Fruit fly (Drosophila melanogaster): ENCODE results near the gene GstD11.
A peak's percentile ranks its signal among the peaks of the same experiment; 100 is the strongest.

Gene GstD11

DNA sequence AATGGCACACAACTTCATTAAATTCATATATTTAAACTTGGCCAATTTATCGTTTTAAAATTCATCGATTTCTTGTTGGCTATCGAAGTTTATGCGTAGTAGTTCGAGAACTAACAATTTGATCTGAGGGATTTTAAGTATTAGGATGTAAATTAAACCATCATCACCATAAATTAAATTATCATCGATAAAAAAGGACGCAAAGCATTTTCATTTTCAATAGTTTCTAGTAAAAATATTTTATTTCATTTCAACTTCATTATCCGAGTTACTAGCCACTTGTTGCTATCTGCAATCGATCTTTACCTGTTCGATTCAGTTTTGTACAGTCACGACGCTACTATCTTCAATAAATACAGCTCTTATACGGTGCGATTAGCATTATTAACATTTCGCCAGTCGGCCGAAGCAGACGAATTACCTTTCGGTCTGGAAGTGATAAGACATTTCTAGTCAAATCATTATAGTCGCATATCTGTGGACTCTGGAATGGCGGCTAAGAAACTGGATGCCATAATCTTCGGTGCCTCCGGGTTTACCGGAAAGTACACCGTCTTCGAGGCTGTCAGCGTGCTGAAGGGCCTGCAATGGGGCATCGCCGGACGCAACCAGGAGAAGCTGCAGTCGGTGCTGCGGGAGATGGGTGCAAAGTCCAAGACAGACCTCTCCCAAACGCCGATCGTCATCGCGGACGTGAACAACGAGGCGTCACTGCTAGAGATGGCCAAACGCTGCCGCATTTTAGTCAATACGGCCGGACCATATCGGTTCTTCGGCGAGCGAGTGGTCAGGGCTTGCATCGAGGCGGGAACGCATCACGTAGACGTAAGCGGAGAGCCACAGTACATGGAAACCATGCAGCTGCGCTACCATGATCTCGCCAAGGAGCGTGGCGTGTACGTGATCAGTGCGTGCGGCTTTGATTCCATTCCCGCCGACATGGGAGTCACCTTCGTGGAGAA lies 23.4 kb downstream of the GstD11 start, which contains the start of gene CG5167 (continued):
- TF ChIP-seq Blimp-1 (GFP tag; optimal IDR thresholded peaks at IDR 0.05) = no peak
- no peak for TF ChIP-seq Met (GFP tag; optimal IDR thresholded peaks at IDR 0.05)
- TF ChIP-seq CG8119 (GFP tag; IDR thresholded peaks at IDR 0.05) = peak; percentile 59
- TF ChIP-seq CG11294 (GFP tag; IDR thresholded peaks at IDR 0.05) = no peak
- TF ChIP-seq CG11902 (GFP tag; optimal IDR thresholded peaks at IDR 0.05) = no peak
- TF ChIP-seq Eip75B (GFP tag; optimal IDR thresholded peaks at IDR 0.05) = peak; percentile 46
- TF ChIP-seq OdsH (GFP tag; optimal IDR thresholded peaks at IDR 0.05) = no peak
- TF ChIP-seq dac (GFP tag; optimal IDR thresholded peaks at IDR 0.05) = no peak
- peak; percentile 2 for TF ChIP-seq dsx (GFP tag; optimal IDR thresholded peaks at IDR 0.05; ENCODE audit: poor library complexity, severe bottlenecking)
- peak; percentile 24 for TF ChIP-seq topi (GFP tag; optimal IDR thresholded peaks at IDR 0.05)

- TF ChIP-seq ss (GFP tag; optimal IDR thresholded peaks at IDR 0.05) = peak in 1 of 2 experiments; percentile 38
- TF ChIP-seq Hr39 (GFP tag; optimal IDR thresholded peaks at IDR 0.05) = no peak
- TF ChIP-seq CG6854 (GFP tag; optimal IDR thresholded peaks at IDR 0.05) = peak; percentile 25
- TF ChIP-seq CG6792 (GFP tag; optimal IDR thresholded peaks at IDR 0.05) = no peak
- no peak for TF ChIP-seq CG32006 (GFP tag; optimal IDR thresholded peaks at IDR 0.05)
- TF ChIP-seq CG6276 (GFP tag; optimal IDR thresholded peaks at IDR 0.05) = no peak
- TF ChIP-seq CG11902 (GFP tag; optimal IDR thresholded peaks at IDR 0.05) = no peak
- TF ChIP-seq esn (GFP tag; optimal IDR thresholded peaks at IDR 0.05) = peak; percentile 25
- peak; percentile 4 for TF ChIP-seq Sox14 (GFP tag; optimal IDR thresholded peaks at IDR 0.05)
- TF ChIP-seq CG6163 (GFP tag; IDR thresholded peaks at IDR 0.05) = peak; percentile 20; the same call in 1 of the 3 replicates
- TF ChIP-seq fkh (GFP tag; optimal IDR thresholded peaks at IDR 0.05) = peak; percentile 93
- 0 out of 2 replicates have a peak, but pooled peaks have one; percentile 25 for TF ChIP-seq CG15336 (GFP tag; IDR thresholded peaks at IDR 0.05)
- peak; percentile 10 for TF ChIP-seq Ets96B (tag; optimal IDR thresholded peaks at IDR 0.05)
- TF ChIP-seq Eip78C (GFP tag) = peak; percentile 67
Measured at dm6 chr3R:12408160-12408559, 25.0 kb downstream of the GstD11 start, which contains the start of gene CG5196. TSS of gene CG5196 (plus strand) at chr3R:12408316.

DNA sequence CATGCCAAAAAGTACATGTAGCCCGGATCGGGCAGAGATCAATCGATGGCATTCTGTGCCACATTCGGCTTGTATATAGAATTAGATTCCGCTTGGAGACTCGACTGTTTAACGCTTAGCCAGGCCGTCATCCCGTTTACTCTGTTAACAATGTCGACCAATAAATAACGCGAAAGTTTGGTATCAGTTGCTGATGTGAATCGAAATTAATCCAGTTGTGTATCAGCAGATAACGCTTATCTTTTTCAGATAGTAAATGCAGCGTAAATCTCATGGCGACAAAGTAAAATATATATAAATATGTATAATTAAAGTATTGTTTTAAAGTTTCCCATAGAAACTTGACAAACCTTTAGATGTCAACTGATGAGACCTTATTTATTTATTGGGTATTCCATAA lies 28.3 kb downstream of the GstD11 start:
- TF ChIP-seq Ets96B (tag; optimal IDR thresholded peaks at IDR 0.05) (no peak), CG1621 (tag; optimal IDR thresholded peaks at IDR 0.05) (no peak), CG10669 (GFP tag; optimal IDR thresholded peaks at IDR 0.05) (no peak), lz (GFP tag; optimal IDR thresholded peaks at IDR 0.05) (no peak), Eip93F (GFP tag; optimal IDR thresholded peaks at IDR 0.05) (no peak), Lpt (GFP tag; optimal IDR thresholded peaks at IDR 0.05) (no peak), CG4318 (GFP tag; optimal IDR thresholded peaks at IDR 0.05) (no peak), net (GFP tag; optimal IDR thresholded peaks at IDR 0.05) (no peak), Sox14 (GFP tag; optimal IDR thresholded peaks at IDR 0.05) (no peak), Hr39 (GFP tag; optimal IDR thresholded peaks at IDR 0.05) (no peak), CG16779 (tag; optimal IDR thresholded peaks at IDR 0.05) (no peak), CG9139 (GFP tag; optimal IDR thresholded peaks at IDR 0.05) (no peak), OdsH (GFP tag; optimal IDR thresholded peaks at IDR 0.05) (no peak), CG8632 (GFP tag; optimal IDR thresholded peaks at IDR 0.05) (no peak), Smox (GFP tag; optimal IDR thresholded peaks at IDR 0.05) (no peak)

Data from whole organism, prepupa.